Worm (Caenorhabditis elegans): Measurements from ENCODE around the gene srg-53.

DNA sequence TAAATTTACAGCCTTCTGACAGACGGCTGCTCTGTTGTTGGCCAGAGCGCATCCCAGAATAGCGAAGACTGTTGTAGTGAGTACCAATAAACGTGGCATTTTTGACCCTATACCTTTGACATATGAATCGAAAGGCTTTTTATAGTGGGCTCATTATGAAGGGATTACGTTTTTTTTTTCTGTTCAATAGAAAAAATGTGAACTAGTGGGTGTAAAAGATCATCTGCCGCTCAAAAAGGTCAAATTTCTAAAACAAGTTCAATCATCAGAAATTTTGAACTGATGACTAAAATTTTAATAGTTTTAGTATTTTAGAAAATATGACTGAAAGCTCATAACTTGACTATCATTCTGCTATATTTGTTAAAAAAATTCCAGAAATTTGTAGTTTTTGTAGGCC lies 24.3 kb upstream of the srg-53 start, which contains the start of gene K09C6.9:
- no peak for TF ChIP-seq unc-62 (GFP tag; optimal IDR thresholded peaks at IDR 0.05)
- no peak for TF ChIP-seq ceh-40 (GFP tag; IDR thresholded peaks at IDR 0.05)
- no peak for TF ChIP-seq nhr-27 (tag; optimal IDR thresholded peaks at IDR 0.05)
- TF ChIP-seq B0019.2 (GFP tag; conservative IDR thresholded peaks at IDR 0.05) = no peak
- no peak for TF ChIP-seq K12H6.12 (tag; optimal IDR thresholded peaks at IDR 0.05)
- no peak for TF ChIP-seq F57A8.1 (GFP tag; optimal IDR thresholded peaks at IDR 0.05)
- TF ChIP-seq nhr-179 (tag; optimal IDR thresholded peaks at IDR 0.05) = no peak
- no peak for TF ChIP-seq akir-1 (GFP tag; optimal IDR thresholded peaks at IDR 0.05)
- no peak for TF ChIP-seq madf-6 (GFP tag; IDR thresholded peaks at IDR 0.05)
